Fruit fly (Drosophila melanogaster) whole organism, larva: Measurements from ENCODE around the gene Poc1.
A peak's percentile ranks its signal among the peaks of the same experiment; 100 is the strongest.

Source experiments
- noc ChIP-seq: fragments of 200-800 bp; sonication (Bioruptor generic); optimal IDR thresholded peaks from 3 replicates; lab custom pipeline; 2019; ENCODE audit warnings: missing biosample characterization, mild to moderate bottlenecking, missing genetic modification characterization, moderate library complexity

Poc1 gene

DNA sequence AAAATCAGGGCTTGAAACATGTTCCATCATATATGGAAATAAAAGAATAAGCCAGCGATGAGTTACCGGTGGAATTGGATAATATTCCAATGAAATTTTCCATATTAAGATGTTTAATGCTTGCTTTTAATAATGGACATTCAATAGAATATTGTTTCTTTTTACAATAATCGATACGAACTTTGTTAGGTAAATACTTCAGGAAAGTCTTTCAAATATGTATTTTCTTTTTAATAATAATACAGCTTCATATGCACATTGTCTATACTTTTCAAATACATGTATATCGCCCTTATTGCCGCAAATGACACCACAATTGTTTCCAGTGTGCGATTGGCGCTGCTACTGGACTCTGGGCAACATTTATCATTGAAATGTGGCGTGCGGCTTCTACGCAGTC, 17.1 kb upstream of the Poc1 start:
- no peak for TF ChIP-seq noc

DNA sequence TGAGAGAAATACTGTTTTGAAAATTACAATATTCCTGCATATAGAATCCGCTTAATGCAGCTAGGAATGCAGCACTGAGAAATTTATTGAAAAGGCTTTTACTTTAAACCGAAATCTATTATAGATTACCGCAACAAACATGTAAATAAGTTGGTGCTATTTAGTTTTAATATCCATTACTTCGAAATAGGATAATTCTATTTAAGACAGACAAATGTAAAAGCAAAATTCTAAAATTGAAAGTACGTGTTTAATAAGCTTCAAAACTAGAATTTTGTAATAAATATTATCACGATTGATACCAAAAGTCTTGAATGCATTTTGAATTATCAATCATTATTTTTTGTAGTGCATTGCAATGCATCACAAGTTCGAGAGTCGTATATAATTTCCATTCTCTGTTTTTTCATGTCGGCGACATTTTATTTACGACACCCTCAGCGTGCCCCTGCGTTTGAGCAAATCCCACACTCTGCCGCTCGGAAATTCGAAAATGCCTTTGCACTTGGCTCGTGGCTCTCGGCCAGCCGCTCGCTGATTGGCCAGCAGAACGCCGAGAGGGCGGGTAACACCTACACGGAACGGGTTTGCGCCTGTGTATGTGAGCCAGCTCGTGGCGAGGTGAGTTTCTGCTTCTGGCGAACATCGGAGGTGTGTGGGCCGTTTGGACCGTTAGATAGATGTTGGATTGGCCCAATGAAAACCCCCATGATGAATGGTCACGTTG, 13.5 kb upstream of the Poc1 start:
- TF ChIP-seq noc = no peak

dm6 chr3L:13400872-13401418, 11.1 kb upstream of the Poc1 start, which contains the start of gene sens:
Gene sens (minus strand): TSS chr3L:13401125.
- no peak for TF ChIP-seq noc

DNA sequence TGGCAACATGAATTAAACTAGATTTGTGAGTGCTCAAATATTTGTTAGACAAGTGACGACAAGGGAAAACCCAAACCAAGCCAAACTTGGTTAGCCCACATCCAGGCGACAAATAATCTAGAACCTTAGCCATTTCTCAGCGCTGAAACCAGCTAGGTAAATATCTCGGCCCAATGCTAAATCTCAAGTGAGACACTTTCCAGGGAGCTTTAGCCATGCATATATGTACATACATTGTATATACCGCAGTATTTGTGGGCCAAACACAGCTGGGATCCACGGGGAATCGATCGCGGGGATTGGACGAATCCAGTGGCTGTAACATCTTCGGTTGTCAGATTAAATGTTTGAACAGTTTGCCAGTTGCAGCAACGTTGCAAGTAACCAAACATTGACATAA, 7.8 kb upstream of the Poc1 start:
- TF ChIP-seq noc = no peak

dm6 chr3L:13393538-13393937, 3.7 kb upstream of the Poc1 start:
- no peak for TF ChIP-seq noc

DNA sequence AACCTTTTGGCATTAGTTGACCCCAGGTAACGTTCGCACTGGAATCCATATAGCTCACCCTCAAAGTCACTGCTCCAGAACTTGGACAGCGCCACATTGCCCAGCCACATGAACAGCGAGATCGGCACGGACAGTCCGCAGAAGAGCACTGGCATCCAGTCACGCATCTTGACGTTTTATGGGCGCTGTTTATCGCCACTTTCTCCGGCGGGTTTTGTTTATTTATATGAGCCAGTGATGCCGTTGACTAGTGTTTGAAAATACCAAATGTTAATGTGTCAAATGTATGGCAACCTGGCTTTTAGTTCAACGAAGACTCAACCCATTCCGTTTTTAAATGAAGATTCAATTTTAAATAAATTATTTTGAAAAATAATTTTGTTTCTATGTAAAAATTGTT, 2.2 kb downstream of the Poc1 start, which contains the start of gene CG10171:
Gene CG10171 (minus strand): TSS at position 300 of the 400 bp plus-strand sequence.
- TF ChIP-seq noc = no peak

dm6 chr3L:13384489-13384888, 5.3 kb downstream of the Poc1 start, which contains the start of gene CG14110:
Gene CG14110 (plus strand): TSS chr3L:13384789.
- TF ChIP-seq noc = no peak

dm6 chr3L:13382061-13382815, 7.6 kb downstream of the Poc1 start, which contains the start of gene ImpL1:
Gene ImpL1 (plus strand): TSS chr3L:13382765.
- no peak for TF ChIP-seq noc

DNA sequence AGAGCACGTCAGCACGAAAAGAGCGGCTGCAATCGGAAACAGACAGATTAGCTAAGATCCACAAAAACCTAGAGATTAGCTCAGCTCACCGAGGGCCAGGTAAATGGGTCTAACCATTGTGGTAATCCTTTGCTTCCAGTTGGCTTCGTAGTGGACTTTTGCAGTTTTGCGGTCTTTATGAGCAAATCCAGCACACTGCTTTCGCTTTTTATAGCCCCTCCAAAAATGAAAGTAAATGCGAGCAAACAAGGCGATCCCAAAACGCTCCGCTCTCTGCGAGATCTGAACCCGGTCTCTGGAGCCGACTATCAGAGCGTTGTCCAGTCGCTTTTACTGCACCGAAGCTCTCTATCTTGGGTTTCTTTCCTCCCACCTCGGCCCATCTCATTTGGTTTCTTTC, 8.6 kb downstream of the Poc1 start, which contains the start of gene CG14107:
Gene CG14107 (minus strand): TSS at position 187 of the 400 bp plus-strand sequence.
- no peak for TF ChIP-seq noc

- no peak for TF ChIP-seq noc
Measured at dm6 chr3L:13378202-13378601, 11.6 kb downstream of the Poc1 start, which contains the start of gene SNCF. Gene SNCF (plus strand): TSS chr3L:13378583.

- TF ChIP-seq noc = no peak
Measured at dm6 chr3L:13377657-13378056, 12.1 kb downstream of the Poc1 start, which contains the start of gene CG14111. Gene CG14111 (plus strand): TSS chr3L:13377957.

DNA sequence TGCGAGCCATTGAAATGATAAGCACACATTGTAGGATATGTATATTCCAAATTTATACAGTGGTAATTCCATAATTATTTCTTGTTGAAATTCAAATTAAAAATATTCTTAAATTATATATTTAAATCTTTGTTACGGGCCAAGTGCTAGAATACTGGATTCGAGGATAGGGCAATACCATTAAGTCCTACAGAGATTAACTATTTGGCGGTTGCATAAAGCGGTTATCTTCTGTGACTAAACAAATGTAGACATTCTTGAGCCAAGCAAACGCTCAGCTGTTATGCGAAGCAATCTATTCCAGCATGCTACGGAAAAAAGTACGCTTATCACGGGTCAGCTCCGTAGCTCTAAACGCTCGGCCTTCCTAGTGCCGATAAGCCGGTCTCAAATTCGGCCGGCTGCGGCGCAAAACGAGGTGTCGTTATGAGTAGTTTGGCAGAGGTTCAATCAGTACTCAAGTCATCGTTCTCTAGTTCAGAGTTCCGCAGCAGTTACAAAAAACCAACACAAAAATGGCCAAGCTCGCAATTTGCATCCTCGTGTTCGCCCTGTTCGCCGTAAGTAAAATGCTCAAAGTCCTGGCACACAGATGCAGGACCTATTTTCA, 33.6 kb downstream of the Poc1 start, which contains the start of gene Nplp2:
Gene Nplp2 (plus strand): TSS at position 293 of the 610 bp plus-strand sequence.
- TF ChIP-seq noc = peak; percentile 85

- no peak for TF ChIP-seq noc
Measured at dm6 chr3L:13348733-13349132, 41.1 kb downstream of the Poc1 start, which contains the start of gene CG17687. Gene CG17687 (plus strand): TSS chr3L:13349033.
